Fruit fly (Drosophila melanogaster) whole organism, wandering third instar larva: ENCODE data around the gene Bet3.
A peak's percentile ranks its signal among the peaks of the same experiment; 100 is the strongest.

Experiments
- Abd-B ChIP-seq: fragments of >200 bp; optimal IDR thresholded peaks from 2 replicates; lab custom pipeline; 2017; ENCODE audit warnings: missing biosample characterization, missing genetic modification characterization
- CG32264 ChIP-seq: fragments of 200-800 bp; sonication (Bioruptor generic); optimal IDR thresholded peaks from 2 replicates; lab custom pipeline; 2016; ENCODE audit warnings: missing biosample characterization, missing genetic modification characterization
- CG9705 ChIP-seq: fragments of 200-800 bp; sonication (Bioruptor generic); optimal IDR thresholded peaks from 2 replicates; lab custom pipeline; 2018; ENCODE audit warnings: missing biosample characterization, mild to moderate bottlenecking, missing genetic modification characterization
- CrebA ChIP-seq: fragments of 200-800 bp; sonication (Bioruptor generic); optimal IDR thresholded peaks from 2 replicates; lab custom pipeline; 2016; ENCODE audit warnings: missing biosample characterization, mild to moderate bottlenecking, missing genetic modification characterization, borderline replicate concordance
- Dfd ChIP-seq: fragments of >200 bp; optimal IDR thresholded peaks from 2 replicates; lab custom pipeline; 2017; ENCODE audit warnings: missing biosample characterization, missing genetic modification characterization
- Dif ChIP-seq: fragments of 200-275, 200-300 bp; sonication (Bioruptor generic); optimal IDR thresholded peaks from 2 replicates; lab custom pipeline; 2018; ENCODE audit warnings: missing biosample characterization, missing genetic modification characterization; ENCODE audit not compliant: partially characterized antibody
- HLH106 ChIP-seq: fragments of 200-800 bp; optimal IDR thresholded peaks from 3 replicates; lab custom pipeline; 2019; ENCODE audit warnings: missing biosample characterization, mild to moderate bottlenecking, missing genetic modification characterization, moderate library complexity
- Hnf4 ChIP-seq: fragments of 200-800 bp; sonication (Bioruptor generic); optimal IDR thresholded peaks from 2 replicates; lab custom pipeline; 2016; ENCODE audit warnings: missing biosample characterization, mild to moderate bottlenecking, missing genetic modification characterization
- Hr78 ChIP-seq: fragments of >200 bp; optimal IDR thresholded peaks from 2 replicates; lab custom pipeline; 2017; ENCODE audit warnings: missing biosample characterization, missing genetic modification characterization
- Hr83 ChIP-seq: fragments of 200-300 bp; sonication (Bioruptor generic); optimal IDR thresholded peaks from 2 replicates; lab custom pipeline; 2016; ENCODE audit warnings: missing biosample characterization, mild to moderate bottlenecking, missing genetic modification characterization, moderate library complexity; ENCODE audit not compliant: poor library complexity, severe bottlenecking
- Jra ChIP-seq: sonication (Bioruptor generic); optimal IDR thresholded peaks from 2 replicates; lab custom pipeline; 2016; ENCODE audit warnings: missing biosample characterization, missing genetic modification characterization
- Mio ChIP-seq: sonication (Bioruptor generic); optimal IDR thresholded peaks from 2 replicates; lab custom pipeline; 2016; ENCODE audit warnings: missing biosample characterization, missing genetic modification characterization
- Myc ChIP-seq: fragments of >200 bp; optimal IDR thresholded peaks from 2 replicates; lab custom pipeline; 2017
- N ChIP-seq: fragments of >200 bp; optimal IDR thresholded peaks from 2 replicates; lab custom pipeline; 2018; ENCODE audit warnings: missing biosample characterization, missing external identifiers, missing genetic modification characterization
- OdsH ChIP-seq: fragments of 200-800 bp; sonication (Bioruptor generic); optimal IDR thresholded peaks from 2 replicates; lab custom pipeline; 2016; ENCODE audit warnings: missing biosample characterization, mild to moderate bottlenecking, missing genetic modification characterization
- Rel ChIP-seq, 2 experiments: fragments of 200-800 bp; sonication (Bioruptor generic) in 1 of 2; optimal IDR thresholded peaks; 2 replicates in 1 of 2; 3 replicates in 1 of 2; lab custom pipeline; 2016 to 2019; ENCODE audit warnings: mild to moderate bottlenecking in 2 of 2, missing biosample characterization in 2 of 2, missing genetic modification characterization in 2 of 2, moderate library complexity in 1 of 2
- Sp1 ChIP-seq: fragments of 200-800 bp; sonication (Bioruptor generic); optimal IDR thresholded peaks from 3 replicates; lab custom pipeline; 2019; ENCODE audit warnings: missing biosample characterization, mild to moderate bottlenecking, missing genetic modification characterization, moderate library complexity
- Vsx2 ChIP-seq: fragments of 200-300, 225-300 bp; sonication (Bioruptor generic); optimal IDR thresholded peaks from 2 replicates; lab custom pipeline; 2018; ENCODE audit warnings: missing biosample characterization, missing genetic modification characterization; ENCODE audit not compliant: partially characterized antibody
- br ChIP-seq: fragments of 200-800 bp; sonication (Bioruptor generic); optimal IDR thresholded peaks from 2 replicates; lab custom pipeline; 2016; ENCODE audit warnings: missing biosample characterization, missing genetic modification characterization
- brk ChIP-seq: fragments of 200-800 bp; sonication (Bioruptor generic); optimal IDR thresholded peaks from 2 replicates; lab custom pipeline; 2016; ENCODE audit warnings: missing biosample characterization, mild to moderate bottlenecking, missing genetic modification characterization
- dl ChIP-seq, 2 experiments: fragments of 175-275, 200-275 bp in 1 of 2; fragments of 200-275 bp in 1 of 2; sonication (Bioruptor generic); optimal IDR thresholded peaks; lab custom pipeline; 2018; ENCODE audit warnings: mild to moderate bottlenecking in 2 of 2, missing biosample characterization in 2 of 2, missing genetic modification characterization in 2 of 2, moderate library complexity in 2 of 2; ENCODE audit not compliant: partially characterized antibody in 2 of 2, insufficient read depth in 1 of 2
- dmrt93B ChIP-seq: fragments of 200-800 bp; sonication (Bioruptor generic); optimal IDR thresholded peaks from 2 replicates; lab custom pipeline; 2018; ENCODE audit warnings: missing biosample characterization, mild to moderate bottlenecking, missing genetic modification characterization
- ey ChIP-seq: fragments of 200-800 bp; sonication (Bioruptor generic); optimal IDR thresholded peaks from 2 replicates; lab custom pipeline; 2016; ENCODE audit warnings: missing biosample characterization, missing genetic modification characterization
- foxo ChIP-seq, 2 experiments: fragments of 200-800 bp; sonication (Bioruptor generic); optimal IDR thresholded peaks; 2 replicates in 1 of 2; 3 replicates in 1 of 2; lab custom pipeline; 2016 to 2017; ENCODE audit warnings: missing biosample characterization in 2 of 2, missing genetic modification characterization in 2 of 2
- fru ChIP-seq: fragments of 200-800 bp; sonication (Bioruptor generic); optimal IDR thresholded peaks from 3 replicates; lab custom pipeline; 2016; ENCODE audit warnings: missing biosample characterization, mild to moderate bottlenecking, missing genetic modification characterization
- h ChIP-seq: fragments of 200-800 bp; sonication (Bioruptor generic); optimal IDR thresholded peaks from 3 replicates; lab custom pipeline; 2016; ENCODE audit warnings: missing biosample characterization, mild to moderate bottlenecking, missing genetic modification characterization
- jim ChIP-seq: fragments of 175-275, 200-325 bp; sonication (Bioruptor generic); optimal IDR thresholded peaks from 2 replicates; lab custom pipeline; 2016; ENCODE audit warnings: missing biosample characterization, mild to moderate bottlenecking, missing genetic modification characterization
- lola ChIP-seq: fragments of >200 bp; optimal IDR thresholded peaks from 2 replicates; lab custom pipeline; 2017; ENCODE audit warnings: missing biosample characterization, missing genetic modification characterization
- psq ChIP-seq: fragments of 200-800 bp; sonication (Bioruptor generic); optimal IDR thresholded peaks from 3 replicates; lab custom pipeline; 2017; ENCODE audit warnings: missing biosample characterization, mild to moderate bottlenecking, missing genetic modification characterization, moderate library complexity
- rgr ChIP-seq: fragments of 200-800 bp; sonication (Bioruptor generic); optimal IDR thresholded peaks from 3 replicates; lab custom pipeline; 2016; ENCODE audit warnings: missing biosample characterization, mild to moderate bottlenecking, missing genetic modification characterization
- sage ChIP-seq: fragments of 200-800 bp; sonication (Bioruptor generic); optimal IDR thresholded peaks from 2 replicates; lab custom pipeline; 2016; ENCODE audit warnings: missing biosample characterization, mild to moderate bottlenecking, missing genetic modification characterization
- sv ChIP-seq: fragments of 200-800 bp; sonication (Bioruptor generic); optimal IDR thresholded peaks from 3 replicates; lab custom pipeline; 2016; ENCODE audit warnings: missing biosample characterization, missing genetic modification characterization
- tai ChIP-seq: sonication (Bioruptor generic); optimal IDR thresholded peaks from 2 replicates; lab custom pipeline; 2016; ENCODE audit warnings: missing biosample characterization, missing genetic modification characterization
- usp ChIP-seq: fragments of >200 bp; optimal IDR thresholded peaks from 2 replicates; lab custom pipeline; 2017; ENCODE audit warnings: missing biosample characterization, missing genetic modification characterization
- woc ChIP-seq: sonication (Bioruptor generic); optimal IDR thresholded peaks from 2 replicates; lab custom pipeline; 2016; ENCODE audit warnings: missing biosample characterization, mild to moderate bottlenecking, missing genetic modification characterization

The Bet3 gene

DNA sequence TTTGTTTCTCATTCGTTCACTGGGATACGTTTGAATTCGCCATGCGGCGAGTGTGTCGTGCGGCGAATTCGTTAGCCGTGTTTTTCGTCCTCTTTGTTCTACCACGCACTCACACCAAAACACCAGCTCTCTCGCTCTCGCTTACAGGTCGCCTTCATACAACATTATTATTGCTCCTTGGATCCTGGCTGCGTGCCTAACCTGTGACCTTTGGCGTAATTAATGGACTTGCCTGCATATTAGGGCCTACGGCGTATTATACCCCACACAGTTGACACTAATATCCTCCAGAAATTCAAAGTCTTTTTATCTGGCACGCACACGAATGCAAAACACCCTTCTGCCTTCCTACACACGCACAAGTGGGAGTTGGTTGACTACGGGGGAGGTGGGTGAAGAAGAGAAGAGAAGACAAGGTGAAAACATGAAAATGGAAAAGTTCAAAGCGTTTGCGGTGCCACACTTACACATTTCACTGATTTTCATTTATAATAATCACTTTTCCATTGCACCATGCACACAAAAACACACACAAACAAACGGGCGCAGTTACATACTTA is 32.0 kb downstream of the Bet3 start:
- TF ChIP-seq Myc (lab: Kevin White, UChicago) (no peak), psq (peak; percentile 15)

DNA sequence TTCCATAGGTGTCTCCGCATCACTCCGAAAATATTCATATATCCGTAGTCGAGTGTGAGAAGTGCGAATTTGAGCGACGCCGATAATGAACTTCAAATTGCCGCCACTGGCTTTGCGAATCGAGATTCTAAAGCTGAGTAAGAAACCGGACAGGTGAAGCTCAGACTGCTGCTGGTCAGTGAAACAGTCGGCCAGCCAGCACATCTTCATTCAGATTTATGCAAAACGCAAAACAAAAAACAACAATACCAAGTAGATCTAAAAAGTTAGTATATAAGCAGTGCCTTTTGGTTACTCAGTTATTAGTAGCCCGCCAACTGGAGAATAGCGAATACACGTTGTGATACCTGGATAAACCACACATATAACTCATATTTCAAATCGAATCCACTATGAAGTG is 37.6 kb downstream of the Bet3 start, which contains the start of gene Cpr67B:
TSS of gene Cpr67B (plus strand) at position 301 of the 400 bp plus-strand sequence.
- TF ChIP-seq Abd-B (GFP tag; lab: Kevin White, UChicago), result no peak
- TF ChIP-seq brk (GFP tag; lab: Kevin White, UChicago), result no peak
- TF ChIP-seq HLH106 (tag; lab: Kevin White, UChicago), result no peak
- no peak for TF ChIP-seq Rel (GFP tag; optimal IDR thresholded peaks at IDR 0.05; lab: Kevin White, UChicago)
- no peak for TF ChIP-seq Rel (tag; optimal IDR thresholded peaks at IDR 0.05; lab: Kevin White, UChicago)
- TF ChIP-seq, all 38 proteins: peak for 0

DNA sequence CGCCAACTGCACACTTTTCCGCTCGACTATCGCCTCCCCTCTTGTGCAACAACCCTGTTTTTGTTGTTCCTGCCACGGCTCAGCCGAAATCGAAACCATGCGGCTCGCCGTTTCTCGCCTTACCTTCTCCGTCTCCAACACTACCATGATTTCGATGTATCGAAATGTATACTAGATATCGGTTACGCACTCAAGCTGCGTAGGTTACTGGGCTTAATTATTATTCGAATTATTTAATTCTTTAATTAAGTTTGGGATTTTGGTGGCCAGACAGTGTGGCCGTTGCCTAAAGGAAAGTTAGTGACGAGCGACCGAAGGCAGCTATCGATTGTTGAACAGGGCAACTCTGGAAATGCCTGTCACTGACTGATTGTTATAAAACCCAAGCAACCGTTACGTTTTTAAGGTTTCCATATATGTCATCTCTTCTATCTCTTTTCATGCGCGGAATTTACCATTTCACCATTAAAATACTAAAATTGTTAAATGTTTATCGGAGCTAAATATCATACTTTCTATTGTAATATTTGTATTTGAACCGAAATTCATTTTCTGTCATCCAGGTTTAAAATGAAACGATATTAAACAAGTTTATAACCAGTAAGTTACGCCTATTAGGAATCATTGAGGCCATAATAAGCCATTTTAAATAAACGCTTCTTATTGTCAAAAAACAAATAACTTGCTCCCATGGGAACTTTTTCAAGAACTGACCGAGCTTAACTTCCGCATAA is 39.7 kb downstream of the Bet3 start, which contains the start of gene eIF4E1:
TSS of gene eIF4E1 (minus strand) at position 304 of the 734 bp plus-strand sequence.
- TF ChIP-seq sage (GFP tag; lab: Kevin White, UChicago) (no peak), Mio (no peak), woc (GFP tag; lab: Kevin White, UChicago) (no peak), tai (GFP tag; lab: Kevin White, UChicago) (no peak), Rel (GFP tag; optimal IDR thresholded peaks at IDR 0.05; lab: Kevin White, UChicago) (no peak), Rel (tag; optimal IDR thresholded peaks at IDR 0.05; lab: Kevin White, UChicago) (peak; percentile 84), sv (peak; percentile 34), psq (no peak), dl (GFP tag; optimal IDR thresholded peaks at IDR 0.05; lab: Kevin White, UChicago; ENCODE audit: insufficient read depth in 1 of 2, partially characterized antibody in 2 of 2) (peak in 1 of 2 experiments; percentile 8), h (GFP tag; lab: Kevin White, UChicago) (peak; percentile 9), foxo (GFP tag; optimal IDR thresholded peaks at IDR 0.05; lab: Kevin White, UChicago) (peak in 1 of 2 experiments; percentile 3), br (GFP tag; lab: Kevin White, UChicago) (peak; percentile 12), Sp1 (GFP tag; lab: Kevin White, UChicago) (peak; percentile 36), ey (GFP tag; lab: Kevin White, UChicago) (peak; percentile 1), Dif (GFP tag; lab: Kevin White, UChicago) (peak; percentile 53), Vsx2 (GFP tag; lab: Kevin White, UChicago) (peak; percentile 40), jim (GFP tag; lab: Kevin White, UChicago) (no peak), Myc (lab: Kevin White, UChicago) (peak; percentile 33)

DNA sequence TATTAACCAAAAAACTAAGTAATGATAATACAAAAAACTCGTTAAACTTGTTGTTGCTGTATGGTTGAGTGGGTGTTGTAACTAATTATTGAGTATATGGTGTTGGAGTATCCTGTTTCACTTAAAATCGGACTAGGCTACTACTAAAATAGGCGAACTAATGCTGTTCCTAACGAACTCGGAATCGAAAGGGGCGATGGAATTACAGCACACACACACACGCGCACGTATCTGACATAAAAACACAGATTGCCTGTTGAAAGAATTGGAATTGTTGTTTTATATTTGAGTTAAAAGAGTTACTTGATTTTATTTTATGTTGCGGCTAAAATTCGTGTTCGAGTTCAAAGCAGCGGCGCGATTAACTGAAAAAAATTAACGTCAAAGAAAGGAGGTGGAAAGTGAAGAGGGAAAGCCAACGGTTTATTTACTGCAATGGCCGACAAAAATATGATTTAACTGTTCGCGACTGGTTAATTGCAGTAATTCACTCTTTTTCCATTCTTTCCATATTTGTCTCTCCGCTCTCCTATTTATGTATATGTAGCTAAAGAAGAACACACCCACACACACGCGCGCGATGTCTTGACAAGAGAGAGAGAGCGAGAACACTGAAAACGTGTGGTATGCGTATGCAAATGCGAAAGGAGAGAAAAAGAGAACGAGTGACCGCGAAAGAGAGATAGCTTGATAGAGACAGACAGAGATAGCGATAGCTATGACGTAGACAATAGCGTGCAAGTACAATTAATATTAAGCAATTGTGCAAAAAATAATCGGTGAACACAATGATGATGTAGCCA is 40.5 kb downstream of the Bet3 start:
- TF ChIP-seq Hnf4, result no peak
- peak; percentile 66 to 89 for TF ChIP-seq dl (GFP tag; optimal IDR thresholded peaks at IDR 0.05; lab: Kevin White, UChicago; ENCODE audit: insufficient read depth in 1 of 2, partially characterized antibody in 2 of 2)
- no peak for TF ChIP-seq N
- no peak for TF ChIP-seq OdsH (GFP tag; lab: Kevin White, UChicago)
- no peak for TF ChIP-seq Mio
- TF ChIP-seq psq, result peak; percentile 57
- no peak for TF ChIP-seq tai (GFP tag; lab: Kevin White, UChicago)
- no peak for TF ChIP-seq Rel (GFP tag; optimal IDR thresholded peaks at IDR 0.05; lab: Kevin White, UChicago)
- TF ChIP-seq Rel (tag; optimal IDR thresholded peaks at IDR 0.05; lab: Kevin White, UChicago), result no peak
- peak; percentile 66 for TF ChIP-seq CrebA (GFP tag; lab: Kevin White, UChicago)
- TF ChIP-seq Dif (GFP tag; lab: Kevin White, UChicago), result peak; percentile 92
- no peak for TF ChIP-seq h (GFP tag; lab: Kevin White, UChicago)
- TF ChIP-seq Hr83, result no peak
- no peak for TF ChIP-seq foxo (GFP tag; optimal IDR thresholded peaks at IDR 0.05; lab: Kevin White, UChicago)
- TF ChIP-seq Sp1 (GFP tag; lab: Kevin White, UChicago), result no peak
- TF ChIP-seq HLH106 (tag; lab: Kevin White, UChicago), result no peak
- TF ChIP-seq dmrt93B (GFP tag; lab: Kevin White, UChicago), result no peak
- TF ChIP-seq Vsx2 (GFP tag; lab: Kevin White, UChicago), result no peak
- TF ChIP-seq Myc (lab: Kevin White, UChicago), result no peak
- no peak for TF ChIP-seq usp (GFP tag; lab: Kevin White, UChicago)
- TF ChIP-seq Abd-B (GFP tag; lab: Kevin White, UChicago), result no peak
- TF ChIP-seq Hr78 (GFP tag; lab: Kevin White, UChicago), result no peak
- no peak for TF ChIP-seq CG32264
- no peak for TF ChIP-seq woc (GFP tag; lab: Kevin White, UChicago)
- no peak for TF ChIP-seq lola (GFP tag; lab: Kevin White, UChicago)
- peak; percentile 17 for TF ChIP-seq sage (GFP tag; lab: Kevin White, UChicago)
- no peak for TF ChIP-seq ey (GFP tag; lab: Kevin White, UChicago)
- TF ChIP-seq brk (GFP tag; lab: Kevin White, UChicago), result no peak
- no peak for TF ChIP-seq Dfd (GFP tag; lab: Kevin White, UChicago)
- no peak for TF ChIP-seq CG9705
- TF ChIP-seq br (GFP tag; lab: Kevin White, UChicago), result no peak
- no peak for TF ChIP-seq jim (GFP tag; lab: Kevin White, UChicago)
- TF ChIP-seq Jra, result peak; percentile 16
- no peak for TF ChIP-seq rgr
- TF ChIP-seq fru (GFP tag; lab: Kevin White, UChicago), result peak; percentile 73
